Fruit fly (Drosophila melanogaster) whole organism, embryonic: ENCODE measurements around the gene Pi3K21B.

ENCODE experiments used
- Asciz ChIP-seq: fragments of 200-800 bp; sonication (Bioruptor generic); optimal IDR thresholded peaks from 2 replicates; lab custom pipeline; 2017; ENCODE audit warnings: missing biosample characterization, mild to moderate bottlenecking, missing genetic modification characterization, missing genetic modification reagents
- Bgb ChIP-seq: fragments of 200-800 bp; sonication (Bioruptor generic); IDR thresholded peaks from 2 replicates; pipeline ENCODE4 v1.3.6; 2022; ENCODE audit warnings: missing biosample characterization, missing genetic modification characterization; ENCODE audit not compliant: partially characterized antibody
- CG10147 ChIP-seq: fragments of 200-800 bp; sonication (Bioruptor generic); optimal IDR thresholded peaks from 2 replicates; lab custom pipeline; 2019; ENCODE audit warnings: missing biosample characterization, mild to moderate bottlenecking, missing genetic modification characterization, moderate library complexity
- CG12155 ChIP-seq: fragments of 200-800 bp; sonication (Bioruptor generic); optimal IDR thresholded peaks from 3 replicates; lab custom pipeline; 2016; ENCODE audit warnings: missing biosample characterization, missing genetic modification characterization
- CG13424 ChIP-seq: fragments of 200-800 bp; sonication (Bioruptor generic); optimal IDR thresholded peaks from 2 replicates; lab custom pipeline; 2019; ENCODE audit warnings: missing biosample characterization, mild to moderate bottlenecking, missing genetic modification characterization, moderate library complexity
- CG15514 ChIP-seq: fragments of 200-800 bp; sonication (Bioruptor generic); optimal IDR thresholded peaks from 3 replicates; lab custom pipeline; 2017; ENCODE audit warnings: missing biosample characterization, missing genetic modification characterization, mild to moderate bottlenecking, moderate library complexity, missing genetic modification reagents
- CG2116 ChIP-seq: fragments of 200-800 bp; sonication (Bioruptor generic); optimal IDR thresholded peaks from 3 replicates; lab custom pipeline; 2018; ENCODE audit warnings: missing biosample characterization, mild to moderate bottlenecking, missing genetic modification characterization
- CG2129 ChIP-seq: fragments of 200-800 bp; sonication (Bioruptor generic); IDR thresholded peaks from 2 replicates; pipeline ENCODE4 v1.3.6; 2022; ENCODE audit warnings: missing biosample characterization, missing genetic modification characterization; ENCODE audit not compliant: partially characterized antibody
- CG2875 ChIP-seq: fragments of 200-800 bp; sonication (Bioruptor generic); optimal IDR thresholded peaks from 2 replicates; lab custom pipeline; 2017; ENCODE audit warnings: missing biosample characterization, mild to moderate bottlenecking, missing genetic modification characterization, missing genetic modification reagents
- CG31365 ChIP-seq: fragments of 200-800 bp; sonication (Bioruptor generic); optimal IDR thresholded peaks from 2 replicates; lab custom pipeline; 2018; ENCODE audit warnings: missing biosample characterization, mild to moderate bottlenecking, missing genetic modification characterization
- CG34376 ChIP-seq: fragments of 200-800 bp; sonication (Bioruptor generic); optimal IDR thresholded peaks from 2 replicates; lab custom pipeline; 2018; ENCODE audit warnings: missing biosample characterization, mild to moderate bottlenecking, missing genetic modification characterization
- CG3838 ChIP-seq: fragments of 200-800 bp; sonication (Bioruptor generic); optimal IDR thresholded peaks from 3 replicates; lab custom pipeline; 2016; ENCODE audit warnings: missing biosample characterization, missing genetic modification characterization
- CG4820 ChIP-seq: fragments of 200-800 bp; sonication (Bioruptor generic); optimal IDR thresholded peaks from 3 replicates; lab custom pipeline; 2016; ENCODE audit warnings: missing biosample characterization, missing genetic modification characterization
- CG8359 ChIP-seq: fragments of 200-800 bp; sonication (Bioruptor generic); optimal IDR thresholded peaks from 2 replicates; lab custom pipeline; 2017; ENCODE audit warnings: missing biosample characterization, mild to moderate bottlenecking, missing genetic modification characterization, borderline replicate concordance
- Camta ChIP-seq: fragments of 200-800 bp; sonication (Bioruptor generic); optimal IDR thresholded peaks from 2 replicates; lab custom pipeline; 2016; ENCODE audit warnings: missing biosample characterization, missing genetic modification characterization
- Dfd ChIP-seq, 2 experiments: fragments of >200 bp; optimal IDR thresholded peaks; 2 replicates each; lab custom pipeline; 2017; ENCODE audit warnings: missing biosample characterization in 2 of 2, missing genetic modification characterization in 2 of 2
- Ets65A ChIP-seq: fragments of 200-800 bp; sonication (Bioruptor generic); peaks from one replicate; lab custom pipeline; 2016; ENCODE audit warnings: missing biosample characterization, missing genetic modification characterization
- HHEX ChIP-seq: fragments of 200-800 bp; sonication (Bioruptor generic); optimal IDR thresholded peaks from 3 replicates; lab custom pipeline; 2017; ENCODE audit warnings: missing biosample characterization, mild to moderate bottlenecking, missing genetic modification characterization, missing genetic modification reagents
- HLH3B ChIP-seq: fragments of 200-800 bp; sonication (Bioruptor generic); IDR thresholded peaks from 2 replicates; pipeline ENCODE4 v1.3.6; 2022; ENCODE audit warnings: missing biosample characterization, missing genetic modification characterization
- HLH54F ChIP-seq: fragments of 200-800 bp; sonication (Bioruptor generic); optimal IDR thresholded peaks from 3 replicates; lab custom pipeline; 2016; ENCODE audit warnings: missing biosample characterization, missing genetic modification characterization
- Hr51 ChIP-seq, 2 experiments: fragments of 200-800 bp; sonication (Bioruptor generic); optimal IDR thresholded peaks; 2 replicates in 1 of 2; 3 replicates in 1 of 2; lab custom pipeline; 2016 to 2018; ENCODE audit warnings: missing biosample characterization in 2 of 2, missing genetic modification characterization in 2 of 2, mild to moderate bottlenecking in 1 of 2, moderate library complexity in 1 of 2
- Hsf ChIP-seq: fragments of 200-800 bp; sonication (Bioruptor generic); optimal IDR thresholded peaks from 3 replicates; lab custom pipeline; 2016; ENCODE audit warnings: missing biosample characterization, missing genetic modification characterization
- Lhr ChIP-seq: fragments of 200-800 bp; sonication (Bioruptor generic); optimal IDR thresholded peaks from 3 replicates; lab custom pipeline; 2017; ENCODE audit warnings: mild to moderate bottlenecking, missing biosample characterization, missing genetic modification reagents, missing genetic modification characterization
- Mes4 ChIP-seq: fragments of 200-800 bp; sonication (Bioruptor generic); optimal IDR thresholded peaks from 2 replicates; lab custom pipeline; 2016; ENCODE audit warnings: missing biosample characterization, missing genetic modification characterization
- Myb ChIP-seq: fragments of 200-800 bp; sonication (Bioruptor generic); optimal IDR thresholded peaks from 2 replicates; lab custom pipeline; 2016; ENCODE audit warnings: missing biosample characterization, missing genetic modification characterization
- Pdp1 ChIP-seq, 2 experiments: fragments of 200-800 bp; sonication (Bioruptor generic); optimal IDR thresholded peaks; 3 replicates each; lab custom pipeline; 2016; ENCODE audit warnings: missing biosample characterization in 2 of 2, missing genetic modification characterization in 2 of 2, mild to moderate bottlenecking in 1 of 2, moderate library complexity in 1 of 2
- Ptx1 ChIP-seq: fragments of 200-800 bp; sonication (Bioruptor generic); IDR thresholded peaks from 2 replicates; pipeline ENCODE4 v1.3.6; 2022; ENCODE audit warnings: missing biosample characterization, missing genetic modification characterization
- Xbp1 ChIP-seq: fragments of 200-800 bp; sonication (Bioruptor generic); optimal IDR thresholded peaks from 3 replicates; lab custom pipeline; 2016; ENCODE audit warnings: missing biosample characterization, mild to moderate bottlenecking, missing genetic modification characterization
- abd-A ChIP-seq: fragments of 200-800 bp; sonication (Bioruptor generic); optimal IDR thresholded peaks from 3 replicates; lab custom pipeline; 2019; ENCODE audit warnings: missing biosample characterization, mild to moderate bottlenecking, missing genetic modification characterization, moderate library complexity
- al ChIP-seq: fragments of 200-800 bp; sonication (Bioruptor generic); IDR thresholded peaks from 2 replicates; pipeline ENCODE4 v1.3.6; 2022; ENCODE audit warnings: missing biosample characterization, missing genetic modification characterization
- aop ChIP-seq: fragments of 200-800 bp; sonication (Bioruptor generic); IDR thresholded peaks from 2 replicates; pipeline ENCODE4 v1.3.6; 2022; ENCODE audit warnings: missing biosample characterization, missing genetic modification characterization
- bab2 ChIP-seq: fragments of 200-800 bp; sonication (Bioruptor generic); optimal IDR thresholded peaks from 2 replicates; lab custom pipeline; 2016; ENCODE audit warnings: missing biosample characterization, missing genetic modification characterization
- bowl ChIP-seq: fragments of 200-800 bp; sonication (Bioruptor generic); IDR thresholded peaks from 2 replicates; pipeline ENCODE4 v1.3.6; 2022; ENCODE audit warnings: missing biosample characterization, missing genetic modification characterization
- cas ChIP-seq: fragments of 200-800 bp; sonication (Bioruptor generic); IDR thresholded peaks from 2 replicates; pipeline ENCODE4 v1.3.6; 2022; ENCODE audit warnings: missing biosample characterization, missing genetic modification characterization
- chif ChIP-seq, 2 experiments: fragments of 200-800 bp; sonication (Bioruptor generic); optimal IDR thresholded peaks; 3 replicates each; lab custom pipeline; 2016; ENCODE audit warnings: missing biosample characterization in 2 of 2, missing genetic modification characterization in 2 of 2
- dmrt11E ChIP-seq: fragments of 200-800 bp; sonication (Bioruptor generic); optimal IDR thresholded peaks from 3 replicates; lab custom pipeline; 2018; ENCODE audit warnings: missing biosample characterization, mild to moderate bottlenecking, missing genetic modification characterization, moderate library complexity
- gfzf ChIP-seq: fragments of 200-800 bp; sonication (Bioruptor generic); optimal IDR thresholded peaks from 2 replicates; lab custom pipeline; 2016; ENCODE audit warnings: missing biosample characterization, mild to moderate bottlenecking, missing genetic modification characterization, moderate library complexity
- jing ChIP-seq: fragments of 200-800 bp; sonication (Bioruptor generic); optimal IDR thresholded peaks from 2 replicates; lab custom pipeline; 2018; ENCODE audit warnings: missing biosample characterization, mild to moderate bottlenecking, missing genetic modification characterization
- luna ChIP-seq: fragments of 200-800 bp; sonication (Bioruptor generic); optimal IDR thresholded peaks from 2 replicates; lab custom pipeline; 2016; ENCODE audit warnings: missing biosample characterization, missing genetic modification characterization
- mld ChIP-seq: fragments of 200-800 bp; sonication (Bioruptor generic); IDR thresholded peaks from 3 replicates; pipeline ENCODE4 v1.3.6; 2022; ENCODE audit warnings: missing biosample characterization, missing genetic modification characterization; ENCODE audit not compliant: partially characterized antibody
- pros ChIP-seq: fragments of 200-800 bp; sonication (Bioruptor generic); optimal IDR thresholded peaks from 3 replicates; lab custom pipeline; 2019; ENCODE audit warnings: missing biosample characterization, mild to moderate bottlenecking, missing genetic modification characterization, moderate library complexity
- sc ChIP-seq, 3 experiments: fragments of >200 bp in 2 of 3; fragments of 200-800 bp in 1 of 3; sonication (Bioruptor generic) in 1 of 3; optimal IDR thresholded peaks; 2 replicates in 2 of 3; 3 replicates in 1 of 3; lab custom pipeline; 2017; ENCODE audit warnings: mild to moderate bottlenecking in 1 of 3, missing biosample characterization in 1 of 3, missing genetic modification characterization in 1 of 3, missing genetic modification reagents in 1 of 3
- ssp ChIP-seq: fragments of 200-800 bp; sonication (Bioruptor generic); IDR thresholded peaks from 2 replicates; pipeline ENCODE4 v1.3.6; 2022; ENCODE audit warnings: missing biosample characterization, missing genetic modification characterization
- tgo ChIP-seq: fragments of 200-800 bp; sonication (Bioruptor generic); IDR thresholded peaks from 3 replicates; pipeline ENCODE4 v1.3.6; 2022; ENCODE audit warnings: missing biosample characterization, missing genetic modification characterization
- tll ChIP-seq, 2 experiments: fragments of 200-800 bp in 1 of 2; fragments of >200 bp in 1 of 2; sonication (Bioruptor generic) in 1 of 2; optimal IDR thresholded peaks; 2 replicates each; lab custom pipeline; 2017 to 2019; ENCODE audit warnings: missing biosample characterization in 2 of 2, missing genetic modification characterization in 2 of 2, mild to moderate bottlenecking in 1 of 2, moderate library complexity in 1 of 2
- trh ChIP-seq: fragments of 200-800 bp; sonication (Bioruptor generic); optimal IDR thresholded peaks from 2 replicates; lab custom pipeline; 2016; ENCODE audit warnings: missing biosample characterization, missing genetic modification characterization

Pi3K21B gene

dm6 chr2L:277122-277671 lies 20.5 kb upstream of the Pi3K21B start, which contains the start of gene smo (continued):
- TF ChIP-seq Lhr (GFP tag; lab: Kevin White, UChicago) (peak; percentile 65), Hsf (GFP tag; lab: Kevin White, UChicago) (peak; percentile 43), Ets65A (GFP tag; lab: Kevin White, UChicago) (peak; percentile 90), Myb (GFP tag; lab: Kevin White, UChicago) (peak; percentile 70), gfzf (peak; percentile 95), CG2116 (GFP tag; lab: Kevin White, UChicago) (peak; percentile 90), CG4820 (no peak), HLH54F (peak; percentile 65), CG13424 (tag; lab: Kevin White, UChicago) (peak; percentile 4), Camta (peak; percentile 22), luna (GFP tag; lab: Kevin White, UChicago) (peak; percentile 16), tll (GFP tag; optimal IDR thresholded peaks at IDR 0.05; lab: Kevin White, UChicago) (peak in 1 of 2 experiments; percentile 33), CG10147 (GFP tag; lab: Kevin White, UChicago) (peak; percentile 48), CG8359 (GFP tag; lab: Kevin White, UChicago) (no peak), CG2129 (GFP tag; lab: Robert Waterston, UW) (peak; percentile 71; the same call in 1 of the 2 replicates), bab2 (peak; percentile 30), CG15514 (GFP tag; lab: Kevin White, UChicago) (peak; percentile 69), dmrt11E (tag; lab: Kevin White, UChicago) (peak; percentile 34), Xbp1 (GFP tag; lab: Kevin White, UChicago) (peak; percentile 56), Ptx1 (peak; percentile 24; the same call in 1 of the 2 replicates), cas (GFP tag; lab: Robert Waterston, UW) (0 out of 2 replicates have a peak, but pooled peaks have one; percentile 14)

dm6 chr2L:278134-278533 lies 19.5 kb upstream of the Pi3K21B start, which contains the start of gene CG17078:
Gene CG17078 (minus strand): TSS chr2L:278234.
- TF ChIP-seq Mes4 (GFP tag; lab: Kevin White, UChicago) (no peak), mld (0 out of 3 replicates have a peak, but pooled peaks have one; percentile 4)

dm6 chr2L:283071-283482 lies 14.6 kb upstream of the Pi3K21B start, which contains the start of gene CG11601:
Gene CG11601 (minus strand): TSS chr2L:283269.
- TF ChIP-seq CG3838 (GFP tag; lab: Kevin White, UChicago) (no peak), trh (GFP tag; lab: Kevin White, UChicago) (no peak), Hr51 (GFP tag; optimal IDR thresholded peaks at IDR 0.05; lab: Kevin White, UChicago) (peak in 1 of 2 experiments; percentile 9), CG31365 (peak; percentile 27), CG34376 (no peak), jing (GFP tag; lab: Kevin White, UChicago) (no peak), Asciz (GFP tag; lab: Kevin White, UChicago) (no peak), bowl (GFP tag; lab: Robert Waterston, UW) (no peak), ssp (GFP tag; lab: Robert Waterston, UW) (peak; percentile 83), CG2875 (no peak), pros (no peak), sc (optimal IDR thresholded peaks at IDR 0.05; lab: Kevin White, UChicago) (no peak), sc (GFP tag; optimal IDR thresholded peaks at IDR 0.05; lab: Kevin White, UChicago) (no peak), Pdp1 (GFP tag; optimal IDR thresholded peaks at IDR 0.05; lab: Kevin White, UChicago) (peak in 1 of 2 experiments; percentile 57), al (no peak), HLH3B (GFP tag; lab: Robert Waterston, UW) (no peak), abd-A (tag; lab: Kevin White, UChicago) (no peak), tgo (GFP tag; lab: Robert Waterston, UW) (0 out of 3 replicates have a peak, but pooled peaks have one; percentile 14), CG12155 (no peak), Dfd (GFP tag; optimal IDR thresholded peaks at IDR 0.05; lab: Kevin White, UChicago) (no peak), HHEX (GFP tag; lab: Kevin White, UChicago) (peak; percentile 9), aop (GFP tag; lab: Robert Waterston, UW) (no peak), Bgb (GFP tag; lab: Robert Waterston, UW) (peak; percentile 53), chif (GFP tag; optimal IDR thresholded peaks at IDR 0.05; lab: Kevin White, UChicago) (peak in 1 of 2 experiments; percentile 13)
